Worm (Caenorhabditis elegans) whole organism, young adult: ENCODE measurements around the gene fbxa-164.

ENCODE experiments used
- B0019.2 ChIP-seq: fragments of 200-800 bp; sonication (Bioruptor generic); conservative IDR thresholded peaks from 2 replicates; pipeline ENCODE4 v1.3.6; 2022; ENCODE audit warnings: missing genetic modification reagents, missing genetic modification characterization, missing compliant biosample characterization
- B0035.1 ChIP-seq: sonication (generic microtip); optimal IDR thresholded peaks from 2 replicates; lab custom pipeline; 2016; ENCODE audit warnings: missing genetic modification characterization, mild to moderate bottlenecking, missing compliant biosample characterization, missing genotype, missing genetic modification reagents
- B0336.3 ChIP-seq: fragments of 200-800 bp; sonication (Bioruptor generic); IDR thresholded peaks from 2 replicates; pipeline ENCODE4 v1.3.6; 2022; ENCODE audit warnings: missing genetic modification characterization, missing compliant biosample characterization
- D2030.7 ChIP-seq: fragments of 200-800 bp; sonication (Bioruptor generic); IDR thresholded peaks from 2 replicates; pipeline ENCODE4 v1.3.6; 2022; ENCODE audit warnings: missing genetic modification reagents, missing genetic modification characterization, missing compliant biosample characterization
- F22D6.2 ChIP-seq: sonication (generic microtip); optimal IDR thresholded peaks from 2 replicates; lab custom pipeline; 2016; ENCODE audit warnings: mild to moderate bottlenecking, missing genetic modification characterization, missing compliant biosample characterization
- F39B2.1 ChIP-seq: fragments of 200-800 bp; sonication (Bioruptor generic); IDR thresholded peaks from 2 replicates; pipeline ENCODE4 v1.3.6; 2022; ENCODE audit warnings: missing genetic modification reagents, missing genetic modification characterization, missing compliant biosample characterization
- F57A8.1 ChIP-seq: fragments of 200-800 bp; sonication (Bioruptor generic); optimal IDR thresholded peaks from 2 replicates; lab custom pipeline; 2018; ENCODE audit warnings: mild to moderate bottlenecking, missing genetic modification characterization, moderate library complexity, missing compliant biosample characterization
- K11D2.4 ChIP-seq: fragments of 200-800 bp; sonication (Bioruptor generic); IDR thresholded peaks from 2 replicates; pipeline ENCODE4 v1.3.6; 2022; ENCODE audit warnings: missing genetic modification reagents, missing genetic modification characterization, missing compliant biosample characterization
- T07F8.4 ChIP-seq: sonication (generic microtip); optimal IDR thresholded peaks from 2 replicates; lab custom pipeline; 2016; ENCODE audit warnings: mild to moderate bottlenecking, missing genetic modification characterization, moderate library complexity, missing compliant biosample characterization
- Y67H2A.10 ChIP-seq: fragments of 200-800 bp; sonication (Bioruptor generic); conservative IDR thresholded peaks from 2 replicates; pipeline ENCODE4 v1.3.6; 2022; ENCODE audit warnings: missing genetic modification reagents, missing genetic modification characterization, missing compliant biosample characterization
- Y79H2A.3 ChIP-seq: fragments of 200-800 bp; sonication (Bioruptor generic); conservative IDR thresholded peaks from 2 replicates; pipeline ENCODE4 v1.3.6; 2022; ENCODE audit warnings: missing genetic modification reagents, missing genetic modification characterization, missing compliant biosample characterization
- ZK185.1 ChIP-seq: sonication (generic microtip); optimal IDR thresholded peaks from 2 replicates; lab custom pipeline; 2016; ENCODE audit warnings: mild to moderate bottlenecking, missing genetic modification characterization, missing compliant biosample characterization; ENCODE audit not compliant: poor library complexity, severe bottlenecking
- akir-1 ChIP-seq: fragments of 200-800 bp; sonication (Bioruptor generic); optimal IDR thresholded peaks from 2 replicates; lab custom pipeline; 2018; ENCODE audit warnings: mild to moderate bottlenecking, missing genetic modification characterization, moderate library complexity, missing compliant biosample characterization
- aptf-2 ChIP-seq: fragments of 200-800 bp; sonication (Bioruptor generic); conservative IDR thresholded peaks from 2 replicates; pipeline ENCODE4 v1.3.6; 2022; ENCODE audit warnings: missing genetic modification reagents, missing genetic modification characterization, missing compliant biosample characterization
- attf-5 ChIP-seq: fragments of 200-800 bp; sonication (Bioruptor generic); optimal IDR thresholded peaks from 2 replicates; lab custom pipeline; 2018; ENCODE audit warnings: mild to moderate bottlenecking, missing genetic modification characterization, missing compliant biosample characterization
- attf-6 ChIP-seq: fragments of 200-800 bp; sonication (Bioruptor generic); IDR thresholded peaks from 2 replicates; pipeline ENCODE4 v1.3.6; 2022; ENCODE audit warnings: missing genetic modification reagents, missing genetic modification characterization, missing compliant biosample characterization
- ceh-100 ChIP-seq: fragments of 200-800 bp; sonication (Bioruptor generic); IDR thresholded peaks from 2 replicates; pipeline ENCODE4 v1.3.6; 2022; ENCODE audit warnings: missing genetic modification reagents, missing genetic modification characterization, missing compliant biosample characterization
- dpl-1 ChIP-seq: fragments of 150-350 bp; optimal IDR thresholded peaks from 2 replicates; lab custom pipeline; 2014; ENCODE audit warnings: missing biosample characterization, missing genetic modification reagents, missing genetic modification characterization
- egl-44 ChIP-seq: fragments of 200-800 bp; sonication (Bioruptor generic); IDR thresholded peaks from 2 replicates; pipeline ENCODE4 v1.3.6; 2022; ENCODE audit warnings: missing genetic modification reagents, missing genetic modification characterization, missing compliant biosample characterization
- him-1 ChIP-seq: sonication (generic microtip); optimal IDR thresholded peaks from 2 replicates; lab custom pipeline; 2016; ENCODE audit warnings: missing genotype, missing genetic modification reagents, missing genetic modification characterization, missing compliant biosample characterization
- hmg-1.2 ChIP-seq: fragments of 200-800 bp; sonication (Bioruptor generic); IDR thresholded peaks from 2 replicates; pipeline ENCODE4 v1.3.6; 2022; ENCODE audit warnings: missing genetic modification reagents, missing genetic modification characterization, missing compliant biosample characterization
- hmg-20 ChIP-seq: fragments of 200-800 bp; sonication (Bioruptor generic); IDR thresholded peaks from 2 replicates; pipeline ENCODE4 v1.3.6; 2022; ENCODE audit warnings: missing genetic modification reagents, missing genetic modification characterization, missing compliant biosample characterization
- hrde-1 ChIP-seq: sonication (generic microtip); optimal IDR thresholded peaks from 2 replicates; lab custom pipeline; 2016; ENCODE audit warnings: missing genetic modification characterization, mild to moderate bottlenecking, missing compliant biosample characterization, moderate library complexity, missing genotype, missing genetic modification reagents, borderline replicate concordance
- hsf-1 ChIP-seq: fragments of 200-800 bp; sonication (Bioruptor generic); IDR thresholded peaks from 2 replicates; pipeline ENCODE4 v1.3.6; 2022; ENCODE audit warnings: missing genetic modification reagents, missing genetic modification characterization, missing compliant biosample characterization
- mel-28 ChIP-seq: sonication (generic microtip); optimal IDR thresholded peaks from 2 replicates; lab custom pipeline; 2016; ENCODE audit warnings: borderline replicate concordance, mild to moderate bottlenecking, missing genetic modification characterization, missing compliant biosample characterization
- mxl-1 ChIP-seq: sonication (generic microtip); optimal IDR thresholded peaks from 2 replicates; lab custom pipeline; 2016; ENCODE audit warnings: missing genetic modification characterization, missing compliant biosample characterization
- nfyb-1 ChIP-seq: fragments of 200-800 bp; sonication (Bioruptor generic); IDR thresholded peaks from 2 replicates; pipeline ENCODE4 v1.3.6; 2022; ENCODE audit warnings: missing genetic modification reagents, missing genetic modification characterization, missing compliant biosample characterization
- nhr-80 ChIP-seq: sonication (generic microtip); optimal IDR thresholded peaks from 2 replicates; lab custom pipeline; 2016; ENCODE audit warnings: missing genetic modification characterization, missing compliant biosample characterization
- pha-4 ChIP-seq: fragments of 150-350 bp; sonication (generic microtip); optimal IDR thresholded peaks from 2 replicates; lab custom pipeline; 2014; ENCODE audit warnings: missing biosample characterization, missing genetic modification reagents, missing genetic modification characterization
- snpc-1.1 ChIP-seq: sonication (generic microtip); optimal IDR thresholded peaks from 2 replicates; lab custom pipeline; 2017; ENCODE audit warnings: missing genetic modification characterization, mild to moderate bottlenecking, missing compliant biosample characterization, antibody characterized with exemption, moderate library complexity, missing genotype, missing genetic modification reagents; ENCODE audit not compliant: insufficient read depth
- snpc-4 ChIP-seq, 5 experiments: fragments of 150-350 bp in 1 of 5; sonication (generic microtip) in 4 of 5; optimal IDR thresholded peaks; 2 replicates each; lab custom pipeline; 2014 to 2018; ENCODE audit warnings: missing genetic modification characterization in 5 of 5, missing biosample characterization in 3 of 5, antibody characterized with exemption in 2 of 5, mild to moderate bottlenecking in 2 of 5, missing compliant biosample characterization in 2 of 5, missing genotype in 2 of 5, moderate library complexity in 2 of 5, missing genetic modification reagents in 1 of 5
- tbp1 ChIP-seq: fragments of 200-800 bp; sonication (Bioruptor generic); optimal IDR thresholded peaks from 2 replicates; lab custom pipeline; 2018; ENCODE audit warnings: mild to moderate bottlenecking, missing genetic modification characterization, missing compliant biosample characterization
- tbx-9 ChIP-seq: sonication (generic microtip); optimal IDR thresholded peaks from 2 replicates; lab custom pipeline; 2016; ENCODE audit warnings: borderline replicate concordance, missing genetic modification characterization, inconsistent platforms, missing compliant biosample characterization
- xnd-1 ChIP-seq: sonication (generic microtip); optimal IDR thresholded peaks from 2 replicates; lab custom pipeline; 2016; ENCODE audit warnings: missing genotype, missing genetic modification reagents, missing genetic modification characterization, missing compliant biosample characterization
- ztf-18 ChIP-seq: sonication (generic microtip); optimal IDR thresholded peaks from 2 replicates; lab custom pipeline; 2016; ENCODE audit warnings: missing genotype, mild to moderate bottlenecking, missing genetic modification characterization, missing compliant biosample characterization
- ztf-22 ChIP-seq: fragments of 200-800 bp; sonication (Bioruptor generic); optimal IDR thresholded peaks from 2 replicates; lab custom pipeline; 2018; ENCODE audit warnings: mild to moderate bottlenecking, missing genetic modification characterization, moderate library complexity, missing compliant biosample characterization
- ztf-25 ChIP-seq: fragments of 200-800 bp; sonication (Bioruptor generic); IDR thresholded peaks from 2 replicates; pipeline ENCODE4 v1.3.6; 2022; ENCODE audit warnings: missing genetic modification reagents, missing genetic modification characterization, missing compliant biosample characterization
- ztf-26 ChIP-seq: sonication (generic microtip); optimal IDR thresholded peaks from 2 replicates; lab custom pipeline; 2017; ENCODE audit warnings: missing genetic modification characterization, missing compliant biosample characterization

Gene fbxa-164

ce11 chrII:1653397-1653796 lies 39.5 kb upstream of the fbxa-164 start, which contains the start of gene fbxb-15 (continued):
- TF ChIP-seq tbp1 (GFP tag; lab: Kevin White, UChicago): no peak
- no peak for TF ChIP-seq B0035.1 (tag; lab: Kevin White, UChicago)
- TF ChIP-seq ztf-18 (tag; lab: Kevin White, UChicago): no peak
- TF ChIP-seq akir-1 (GFP tag; lab: Kevin White, UChicago): no peak
- TF ChIP-seq T07F8.4: no peak
- no peak for TF ChIP-seq attf-5

DNA sequence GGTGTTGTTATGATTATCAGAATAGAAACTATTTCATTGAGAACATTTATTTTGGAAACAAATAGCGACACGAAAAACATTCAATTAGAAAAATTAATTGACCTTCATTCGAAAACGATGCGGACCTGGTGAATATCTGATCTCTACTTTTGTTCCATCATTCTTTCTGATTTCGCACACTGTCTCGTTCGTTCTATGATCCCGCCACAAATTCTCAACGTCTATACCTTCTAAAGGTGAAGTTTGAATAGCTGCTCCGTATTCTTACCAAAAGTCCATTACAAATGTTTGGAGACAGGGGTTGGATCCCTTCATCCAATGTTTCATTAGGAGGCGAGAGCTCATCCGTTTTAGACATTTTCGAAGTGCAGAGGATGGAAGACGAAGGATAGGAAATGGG lies 37.9 kb upstream of the fbxa-164 start, which contains the start of gene fbxb-16:
Gene fbxb-16, minus strand, starts transcription at position 101 of the 400 bp plus-strand sequence.
- TF ChIP-seq B0336.3: no peak
- no peak for TF ChIP-seq ZK185.1
- TF ChIP-seq hmg-1.2 (GFP tag; lab: Robert Waterston, UW): no peak
- TF ChIP-seq F22D6.2: no peak
- TF ChIP-seq dpl-1 (GFP tag; lab: Kevin White, UChicago): no peak
- TF ChIP-seq F39B2.1 (GFP tag; lab: Robert Waterston, UW): no peak
- no peak for TF ChIP-seq tbx-9
- no peak for TF ChIP-seq nhr-80 (tag; lab: Kevin White, UChicago)
- no peak for TF ChIP-seq ztf-22 (GFP tag; lab: Kevin White, UChicago)
- TF ChIP-seq tbp1 (GFP tag; lab: Kevin White, UChicago): no peak
- TF ChIP-seq F57A8.1: no peak

DNA sequence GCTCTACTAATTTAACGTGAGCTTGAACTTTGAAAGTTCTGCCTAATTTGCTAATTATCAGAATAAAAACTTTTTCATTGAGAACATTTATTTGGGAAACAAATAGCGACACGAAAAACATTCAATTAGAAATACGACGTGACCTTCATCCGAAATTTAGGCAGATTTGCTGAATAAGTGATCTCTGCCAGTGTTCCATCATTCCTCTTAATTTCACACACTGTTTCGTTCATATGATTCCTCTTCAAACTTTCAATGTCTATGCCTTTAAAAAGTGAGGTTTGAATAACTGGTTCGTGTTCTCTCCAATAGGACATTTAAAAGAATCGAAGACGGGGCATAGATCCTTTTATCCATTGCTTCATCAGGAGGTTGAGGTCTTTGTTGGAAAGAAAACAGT lies 36.6 kb upstream of the fbxa-164 start, which contains the start of gene fbxb-20:
Gene fbxb-20, minus strand, starts transcription at position 101 of the 400 bp plus-strand sequence.
- TF ChIP-seq aptf-2: no peak
- no peak for TF ChIP-seq pha-4
- no peak for TF ChIP-seq ceh-100 (GFP tag; lab: Robert Waterston, UW)
- TF ChIP-seq mxl-1 (tag; lab: Kevin White, UChicago): no peak
- no peak for TF ChIP-seq hmg-1.2 (GFP tag; lab: Robert Waterston, UW)
- TF ChIP-seq B0019.2 (GFP tag; lab: Robert Waterston, UW): no peak
- no peak for TF ChIP-seq F22D6.2
- no peak for TF ChIP-seq D2030.7 (GFP tag; lab: Robert Waterston, UW)
- no peak for TF ChIP-seq ztf-22 (GFP tag; lab: Kevin White, UChicago)
- TF ChIP-seq xnd-1 (tag; lab: Kevin White, UChicago): no peak
- TF ChIP-seq B0336.3: no peak
- TF ChIP-seq nfyb-1 (GFP tag; lab: Robert Waterston, UW): no peak
- no peak for TF ChIP-seq ztf-26

DNA sequence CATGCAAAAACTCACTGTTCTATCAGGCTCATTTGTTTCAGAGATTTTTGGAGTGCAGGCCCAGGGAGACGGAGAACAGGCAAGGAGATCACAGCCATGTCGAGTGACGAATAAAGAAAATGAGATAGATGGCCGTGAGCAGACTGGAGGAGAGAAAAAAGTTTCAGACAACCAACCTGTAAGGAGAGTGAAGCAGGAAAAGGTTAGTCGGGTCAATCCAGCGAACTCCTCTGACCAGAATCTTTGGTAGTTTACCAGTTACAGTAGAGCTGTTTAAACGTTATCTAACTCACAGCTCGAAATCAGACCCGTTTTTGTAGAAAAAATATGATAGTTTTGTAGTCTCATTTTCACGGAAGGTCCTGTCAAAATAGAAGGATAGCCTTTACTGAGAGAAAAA lies 34.9 kb upstream of the fbxa-164 start, which contains the start of gene fbxb-21:
Gene fbxb-21, minus strand, starts transcription at position 101 of the 400 bp plus-strand sequence.
- TF ChIP-seq egl-44 (GFP tag; lab: Robert Waterston, UW) (no peak), attf-6 (GFP tag; lab: Robert Waterston, UW) (no peak), ztf-26 (no peak), hmg-20 (GFP tag; lab: Robert Waterston, UW) (no peak), Y67H2A.10 (GFP tag; lab: Robert Waterston, UW) (no peak), Y79H2A.3 (GFP tag; lab: Robert Waterston, UW) (no peak), snpc-1.1 (tag; lab: Kevin White, UChicago) (no peak), K11D2.4 (GFP tag; lab: Robert Waterston, UW) (no peak), him-1 (tag; lab: Kevin White, UChicago) (no peak), ceh-100 (GFP tag; lab: Robert Waterston, UW) (no peak), ZK185.1 (no peak), hsf-1 (GFP tag; lab: Robert Waterston, UW) (no peak), hrde-1 (no peak), mel-28 (tag; lab: Kevin White, UChicago) (no peak), snpc-4 (GFP tag; optimal IDR thresholded peaks at IDR 0.05; lab: Kevin White, UChicago) (no peak), snpc-4 (tag; optimal IDR thresholded peaks at IDR 0.05; lab: Kevin White, UChicago) (no peak), mxl-1 (tag; lab: Kevin White, UChicago) (no peak), D2030.7 (GFP tag; lab: Robert Waterston, UW) (no peak), ztf-25 (GFP tag; lab: Robert Waterston, UW) (no peak)
